In genomic region chrX:11764540-11765136, dm6 we compare ENCODE assay signal across 3 fruit fly cellular contexts.
TF ChIP-seq lines count a peak whose summit lies in the region.

Gene CG9360, minus strand, starts transcription at chrX:11764590.

- TF ChIP-seq CTCF in whole organism, embryonic (GFP tag; optimal IDR thresholded peaks at IDR 0.05; lab: Kevin White, UChicago), result no peak

TF ChIP-seq in whole organism, adult, 20 proteins besides CTCF, POLR2A, EP300 and RAD21:
- peak; percentile 93 for TF ChIP-seq tj (GFP tag; optimal IDR thresholded peaks at IDR 0.05; lab: Kevin White, UChicago)
- TF ChIP-seq kay (GFP tag; lab: Kevin White, UChicago; ENCODE audit: borderline replicate concordance), result peak; percentile 82
- peak; percentile 72 to 91 for TF ChIP-seq cnc (optimal IDR thresholded peaks at IDR 0.05; lab: Kevin White, UChicago)
- no peak for TF ChIP-seq CG7045 (GFP tag; optimal IDR thresholded peaks at IDR 0.05; lab: Kevin White, UChicago)
TF ChIP-seq in whole organism, adult: peak in this region for 3.

TF ChIP-seq in whole organism, embryonic, 481 proteins besides CTCF, POLR2A, EP300 and RAD21:
- TF ChIP-seq GATAe (GFP tag; conservative IDR thresholded peaks at IDR 0.05; lab: Robert Waterston, UW) (0 out of 2 replicates have a peak, but pooled peaks have one; percentile 18), CG13424 (tag; optimal IDR thresholded peaks at IDR 0.05; lab: Kevin White, UChicago) (no peak), sens (GFP tag; lab: Kevin White, UChicago) (peak; percentile 37), BEAF-32 (GFP tag; optimal IDR thresholded peaks at IDR 0.05; lab: Kevin White, UChicago) (no peak), mirr (GFP tag; optimal IDR thresholded peaks at IDR 0.05; lab: Kevin White, UChicago) (peak; percentile 67), Deaf1 (tag; optimal IDR thresholded peaks at IDR 0.05; lab: Kevin White, UChicago) (peak; percentile 85), Trl (optimal IDR thresholded peaks at IDR 0.05; lab: Kevin White, UChicago) (peak in 1 of 2 experiments; percentile 23), Trl (GFP tag; optimal IDR thresholded peaks at IDR 0.05; lab: Kevin White, UChicago) (no peak), sug (tag; optimal IDR thresholded peaks at IDR 0.05; lab: Kevin White, UChicago) (peak; percentile 64), grn (GFP tag; optimal IDR thresholded peaks at IDR 0.05; lab: Kevin White, UChicago) (peak; percentile 90), CG34376 (GFP tag; optimal IDR thresholded peaks at IDR 0.05; lab: Kevin White, UChicago) (peak; percentile 57), kay (GFP tag; optimal IDR thresholded peaks at IDR 0.05; lab: Kevin White, UChicago) (peak; percentile 67), crol (GFP tag; IDR thresholded peaks at IDR 0.05; lab: Robert Waterston, UW) (peak; percentile 71), CG2129 (GFP tag; IDR thresholded peaks at IDR 0.05; lab: Robert Waterston, UW; ENCODE audit: partially characterized antibody) (no peak), CG13123 (GFP tag; optimal IDR thresholded peaks at IDR 0.05; lab: Kevin White, UChicago) (no peak), exex (tag; optimal IDR thresholded peaks at IDR 0.05; lab: Kevin White, UChicago) (peak; percentile 74), C15 (GFP tag; IDR thresholded peaks at IDR 0.05; lab: Robert Waterston, UW) (no peak), z (GFP tag; IDR thresholded peaks at IDR 0.05; lab: Robert Waterston, UW) (peak; percentile 80; the same call in 2 of the 3 replicates)
TF ChIP-seq in whole organism, embryonic: peak in this region for 12.

TF ChIP-seq in whole organism, pupa, 21 proteins besides CTCF, POLR2A, EP300 and RAD21:
- no peak for TF ChIP-seq CG32121 (GFP tag; IDR thresholded peaks at IDR 0.05; lab: Robert Waterston, UW)
- TF ChIP-seq CG14655 (GFP tag; optimal IDR thresholded peaks at IDR 0.05; lab: Kevin White, UChicago), result no peak
- TF ChIP-seq rn (GFP tag; IDR thresholded peaks at IDR 0.05; lab: Robert Waterston, UW), result no peak
- TF ChIP-seq CG4496 (GFP tag; IDR thresholded peaks at IDR 0.05; lab: Robert Waterston, UW), result 0 out of 3 replicates have a peak, but pooled peaks have one; percentile 18
